Worm (Caenorhabditis elegans) whole organism, L3 larva: ENCODE results near the gene E04D5.5.

Experiments used
- ama-1 ChIP-seq: fragments of 150-350 bp; optimal IDR thresholded peaks from 2 replicates; lab custom pipeline; 2018
- ceh-16 ChIP-seq: sonication (generic microtip); optimal IDR thresholded peaks from 2 replicates; lab custom pipeline; 2017; ENCODE audit warnings: missing biosample characterization, missing genetic modification characterization
- ceh-28 ChIP-seq: fragments of 150-350 bp; optimal IDR thresholded peaks from 2 replicates; lab custom pipeline; 2014; ENCODE audit warnings: missing biosample characterization, missing genetic modification reagents, missing genetic modification characterization
- ceh-82 ChIP-seq: fragments of 150-350 bp; optimal IDR thresholded peaks from 2 replicates; lab custom pipeline; 2014; ENCODE audit warnings: missing biosample characterization, missing genetic modification characterization
- ceh-9 ChIP-seq: sonication (generic microtip); optimal IDR thresholded peaks from 2 replicates; lab custom pipeline; 2018; ENCODE audit warnings: missing biosample characterization, missing genetic modification characterization
- egl-27 ChIP-seq: sonication (generic microtip); optimal IDR thresholded peaks from 4 replicates; lab custom pipeline; 2017; ENCODE audit warnings: missing biosample characterization, missing genetic modification reagents, missing genetic modification characterization
- egl-5 ChIP-seq: fragments of 150-350 bp; optimal IDR thresholded peaks from 2 replicates; lab custom pipeline; 2017; ENCODE audit warnings: missing biosample characterization, missing genetic modification reagents, missing genetic modification characterization, inconsistent platforms
- elt-1 ChIP-seq: fragments of 150-350 bp; optimal IDR thresholded peaks from 2 replicates; lab custom pipeline; 2014; ENCODE audit warnings: missing biosample characterization, missing genetic modification characterization
- elt-2 ChIP-seq: sonication (generic microtip); optimal IDR thresholded peaks from 2 replicates; lab custom pipeline; 2016; ENCODE audit warnings: missing genetic modification reagents, mild to moderate bottlenecking, missing genetic modification characterization, missing compliant biosample characterization
- elt-3 ChIP-seq, 3 experiments: fragments of 150-350 bp in 1 of 3; sonication (generic microtip) in 2 of 3; optimal IDR thresholded peaks; 2 replicates in 2 of 3; 4 replicates in 1 of 3; lab custom pipeline; 2014 to 2017; ENCODE audit warnings: missing biosample characterization in 3 of 3, missing genetic modification characterization in 3 of 3
- eor-1 ChIP-seq, 2 experiments: fragments of 150-350 bp; optimal IDR thresholded peaks; 2 replicates each; lab custom pipeline; 2014 to 2018; ENCODE audit warnings: missing biosample characterization in 2 of 2, missing genetic modification characterization in 2 of 2
- fkh-10 ChIP-seq: sonication (generic microtip); optimal IDR thresholded peaks from 2 replicates; lab custom pipeline; 2017; ENCODE audit warnings: missing biosample characterization, missing genetic modification reagents, missing genetic modification characterization
- fkh-2 ChIP-seq: fragments of 150-350 bp; optimal IDR thresholded peaks from 2 replicates; lab custom pipeline; 2014; ENCODE audit warnings: missing biosample characterization, missing genetic modification reagents, missing genetic modification characterization
- fos-1 ChIP-seq: fragments of 150-350 bp; optimal IDR thresholded peaks from 2 replicates; lab custom pipeline; 2014; ENCODE audit warnings: missing biosample characterization, missing genetic modification characterization
- hmg-11 ChIP-seq: sonication (generic microtip); optimal IDR thresholded peaks from 2 replicates; lab custom pipeline; 2016; ENCODE audit warnings: missing genetic modification characterization, missing compliant biosample characterization
- jun-1 ChIP-seq: fragments of 150-350 bp; optimal IDR thresholded peaks from 2 replicates; lab custom pipeline; 2014; ENCODE audit warnings: missing biosample characterization, missing genetic modification reagents, missing genetic modification characterization
- lin-15B ChIP-seq: fragments of 150-350 bp; optimal IDR thresholded peaks from 2 replicates; lab custom pipeline; 2014; ENCODE audit warnings: missing biosample characterization, missing genetic modification characterization
- lin-39 ChIP-seq: fragments of 150-350 bp; optimal IDR thresholded peaks from 2 replicates; lab custom pipeline; 2018; ENCODE audit warnings: missing biosample characterization, missing genetic modification reagents, missing genetic modification characterization
- lsy-12 ChIP-seq: sonication (generic microtip); optimal IDR thresholded peaks from 2 replicates; lab custom pipeline; 2016; ENCODE audit warnings: mild to moderate bottlenecking, missing genetic modification characterization, missing compliant biosample characterization
- mdl-1 ChIP-seq: fragments of 150-350 bp; optimal IDR thresholded peaks from 2 replicates; lab custom pipeline; 2014; ENCODE audit warnings: missing biosample characterization, missing genetic modification characterization
- mml-1 ChIP-seq: fragments of 150-350 bp; sonication (generic microtip); optimal IDR thresholded peaks from 3 replicates; lab custom pipeline; 2014; ENCODE audit warnings: missing biosample characterization, missing genetic modification characterization
- nfya-1 ChIP-seq: sonication (generic microtip); optimal IDR thresholded peaks from 2 replicates; lab custom pipeline; 2017; ENCODE audit warnings: missing genetic modification characterization, mild to moderate bottlenecking, missing compliant biosample characterization, antibody characterized with exemption, moderate library complexity; ENCODE audit not compliant: insufficient read depth
- nhr-25 ChIP-seq: sonication (generic microtip); optimal IDR thresholded peaks from 2 replicates; lab custom pipeline; 2017; ENCODE audit warnings: missing biosample characterization, missing genetic modification characterization
- nhr-28 ChIP-seq: fragments of 150-350 bp; optimal IDR thresholded peaks from 2 replicates; lab custom pipeline; 2014; ENCODE audit warnings: missing biosample characterization, missing genetic modification characterization
- nhr-43 ChIP-seq: sonication (generic microtip); optimal IDR thresholded peaks from 2 replicates; lab custom pipeline; 2016; ENCODE audit warnings: mild to moderate bottlenecking, missing genetic modification characterization, missing compliant biosample characterization; ENCODE audit not compliant: poor library complexity, severe bottlenecking
- nhr-67 ChIP-seq: fragments of 150-350 bp; optimal IDR thresholded peaks from 2 replicates; lab custom pipeline; 2014; ENCODE audit warnings: missing biosample characterization, missing genetic modification characterization
- nhr-76 ChIP-seq: fragments of 150-350 bp; sonication (generic microtip); optimal IDR thresholded peaks from 5 replicates; lab custom pipeline; 2014; ENCODE audit warnings: missing biosample characterization, missing genetic modification characterization
- nhr-77 ChIP-seq: fragments of 150-350 bp; optimal IDR thresholded peaks from 2 replicates; lab custom pipeline; 2014; ENCODE audit warnings: missing biosample characterization, missing genetic modification characterization
- pha-4 ChIP-seq: fragments of 150-350 bp; optimal IDR thresholded peaks from 2 replicates; lab custom pipeline; 2014; ENCODE audit warnings: missing biosample characterization, missing genetic modification reagents, missing genetic modification characterization
- pqm-1 ChIP-seq: fragments of 150-350 bp; optimal IDR thresholded peaks from 2 replicates; lab custom pipeline; 2017; ENCODE audit warnings: missing biosample characterization, missing genetic modification characterization, inconsistent platforms
- sea-2 ChIP-seq: fragments of 150-350 bp; sonication (generic microtip); optimal IDR thresholded peaks from 4 replicates; lab custom pipeline; 2014; ENCODE audit warnings: missing biosample characterization, missing genetic modification reagents, missing genetic modification characterization
- skn-1 ChIP-seq: fragments of 150-350 bp; optimal IDR thresholded peaks from 2 replicates; lab custom pipeline; 2014; ENCODE audit warnings: missing biosample characterization, missing genetic modification characterization
- snpc-4 ChIP-seq: fragments of 150-350 bp; optimal IDR thresholded peaks from 2 replicates; lab custom pipeline; 2014; ENCODE audit warnings: missing biosample characterization, missing genetic modification characterization
- tbx-2 ChIP-seq: sonication (generic microtip); optimal IDR thresholded peaks from 2 replicates; lab custom pipeline; 2016; ENCODE audit warnings: mild to moderate bottlenecking, missing genetic modification characterization, missing compliant biosample characterization
- unc-39 ChIP-seq: sonication (generic microtip); optimal IDR thresholded peaks from 4 replicates; lab custom pipeline; 2017; ENCODE audit warnings: missing biosample characterization, missing genetic modification characterization
- unc-62 ChIP-seq: fragments of 150-350 bp; sonication (generic microtip); optimal IDR thresholded peaks from 4 replicates; lab custom pipeline; 2014; ENCODE audit warnings: missing biosample characterization, missing genetic modification reagents, missing genetic modification characterization
- zag-1 ChIP-seq: fragments of 150-350 bp; optimal IDR thresholded peaks from 2 replicates; lab custom pipeline; 2014; ENCODE audit warnings: missing biosample characterization, missing genetic modification characterization
- ztf-11 ChIP-seq: fragments of 150-350 bp; optimal IDR thresholded peaks from 2 replicates; lab custom pipeline; 2014; ENCODE audit warnings: missing biosample characterization, missing genetic modification characterization

Gene E04D5.5

DNA sequence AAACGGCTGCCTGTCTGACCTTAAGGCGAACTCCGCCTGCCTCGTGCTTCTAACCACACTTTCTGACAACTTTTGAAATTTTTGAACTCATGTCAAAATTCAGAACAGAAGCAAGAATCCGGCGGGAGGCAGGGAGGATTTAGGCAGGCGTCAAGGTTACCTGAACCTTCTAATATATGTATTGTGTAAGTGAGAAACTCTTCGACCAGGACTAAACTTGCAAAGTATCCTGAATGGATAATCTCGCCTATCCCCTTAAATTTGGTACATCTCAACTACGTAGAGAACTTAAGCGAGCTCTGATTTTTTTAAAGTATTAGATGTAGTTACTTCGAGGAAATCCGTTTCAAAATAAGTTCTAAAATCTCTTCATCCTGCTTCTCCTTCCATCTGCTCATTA lies at the start of gene E04D5.5:
Gene E04D5.5, plus strand, starts transcription at position 301 of the 400 bp plus-strand sequence.
- TF ChIP-seq eor-1 (tag; optimal IDR thresholded peaks at IDR 0.05; lab: Kevin White, UChicago) (no peak), ceh-16 (no peak), ceh-82 (no peak), lsy-12 (tag; lab: Kevin White, UChicago) (no peak), snpc-4 (tag; lab: Kevin White, UChicago) (no peak), pha-4 (tag; lab: Kevin White, UChicago) (no peak), nhr-43 (tag; lab: Kevin White, UChicago) (no peak), ceh-9 (no peak), pqm-1 (tag; lab: Kevin White, UChicago) (no peak), nhr-76 (no peak), fos-1 (tag; lab: Kevin White, UChicago) (no peak), nfya-1 (tag; lab: Kevin White, UChicago) (no peak)

DNA sequence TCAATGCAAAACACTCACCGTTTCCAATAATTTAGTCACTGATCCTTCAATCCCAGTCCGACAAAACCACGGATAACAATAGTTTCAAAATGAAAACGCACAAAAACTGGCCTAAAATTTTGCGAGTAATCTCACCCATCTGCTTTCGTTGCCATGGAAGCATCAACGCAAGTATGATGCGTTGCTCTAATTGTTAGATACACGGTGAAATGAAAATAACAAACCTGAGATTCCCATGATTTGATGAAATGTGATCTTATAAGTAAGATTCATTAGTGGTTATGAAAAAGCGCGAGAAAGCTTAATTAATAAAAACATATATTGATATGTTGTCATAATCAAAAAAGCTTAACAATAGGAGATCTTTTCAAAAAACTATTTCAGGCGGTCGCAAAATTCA lies 43.9 kb upstream of the E04D5.5 start, which contains the start of gene ceh-57:
Gene ceh-57, minus strand, starts transcription at position 95 of the 400 bp plus-strand sequence.
- no peak for TF ChIP-seq fos-1 (tag; lab: Kevin White, UChicago)
- no peak for TF ChIP-seq jun-1 (tag; lab: Kevin White, UChicago)
- TF ChIP-seq nhr-25 (tag; lab: Kevin White, UChicago): no peak
- TF ChIP-seq nhr-76: no peak
- TF ChIP-seq unc-39: no peak
- no peak for TF ChIP-seq lin-39 (tag; lab: Kevin White, UChicago)
- no peak for TF ChIP-seq mml-1 (tag; lab: Kevin White, UChicago)

DNA sequence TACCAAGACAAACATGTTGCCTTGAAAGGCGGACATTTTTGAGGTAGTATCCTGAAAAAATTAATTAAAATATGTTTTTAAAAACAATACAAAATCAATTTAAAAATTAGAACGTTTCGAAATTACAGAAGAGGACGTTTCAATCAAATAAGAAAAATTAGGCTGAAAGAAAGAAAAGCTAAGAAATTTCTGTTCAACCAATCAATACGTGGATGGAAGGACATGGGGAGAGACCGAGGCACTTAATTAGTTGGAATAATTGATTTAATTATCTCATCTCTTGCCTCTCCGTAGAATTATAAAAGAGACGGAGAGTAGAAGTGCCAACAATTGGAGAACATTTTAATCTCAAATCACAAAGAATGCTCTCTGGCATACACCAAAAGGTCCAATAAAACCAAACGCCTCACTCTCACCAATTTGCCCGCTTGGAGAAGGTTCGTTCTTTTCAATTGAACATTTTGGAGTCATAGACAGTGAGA lies 41.5 kb upstream of the E04D5.5 start, which contains the start of gene ceh-58:
Gene ceh-58, minus strand, starts transcription at position 51 of the 482 bp plus-strand sequence.
- TF ChIP-seq fos-1 (tag; lab: Kevin White, UChicago): no peak
- TF ChIP-seq fkh-10 (GFP tag; lab: Kevin White, UChicago): no peak
- no peak for TF ChIP-seq lin-15B (tag; lab: Kevin White, UChicago)
- no peak for TF ChIP-seq mdl-1 (tag; lab: Kevin White, UChicago)
- no peak for TF ChIP-seq ztf-11 (tag; lab: Kevin White, UChicago)
- no peak for TF ChIP-seq unc-62

DNA sequence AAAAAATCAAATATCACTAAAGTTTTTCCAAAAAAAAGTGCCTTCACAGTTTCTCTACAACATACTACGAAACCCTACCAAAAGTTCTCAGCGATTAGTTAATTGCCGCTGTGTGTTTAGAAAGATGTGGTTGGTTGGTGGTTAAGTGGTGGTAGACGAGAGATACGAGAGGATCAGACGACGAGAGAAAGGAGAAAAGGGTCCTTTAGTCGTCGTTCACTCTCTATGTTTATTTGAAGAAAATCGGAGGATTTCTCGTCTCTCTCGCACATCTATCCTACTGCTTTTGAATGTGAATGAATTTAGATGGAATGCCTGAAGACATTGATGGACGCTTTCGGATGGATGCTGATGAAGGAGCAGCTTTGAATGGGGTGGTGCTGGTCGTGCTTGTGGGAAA lies 40.3 kb upstream of the E04D5.5 start:
- no peak for TF ChIP-seq nhr-67 (tag; lab: Kevin White, UChicago)
- no peak for TF ChIP-seq ceh-28
- no peak for TF ChIP-seq ama-1 (lab: Kevin White, UChicago)
- no peak for TF ChIP-seq mdl-1 (tag; lab: Kevin White, UChicago)
- no peak for TF ChIP-seq nhr-43 (tag; lab: Kevin White, UChicago)
- TF ChIP-seq fkh-2 (tag; lab: Kevin White, UChicago): no peak
- no peak for TF ChIP-seq elt-3 (tag; optimal IDR thresholded peaks at IDR 0.05; lab: Kevin White, UChicago)
- no peak for TF ChIP-seq eor-1 (tag; optimal IDR thresholded peaks at IDR 0.05; lab: Kevin White, UChicago)
- TF ChIP-seq nfya-1 (tag; lab: Kevin White, UChicago): peak; percentile 23
- no peak for TF ChIP-seq elt-1 (tag; lab: Kevin White, UChicago)
- peak; percentile 56 for TF ChIP-seq lin-39 (tag; lab: Kevin White, UChicago)
- no peak for TF ChIP-seq egl-5 (tag; lab: Kevin White, UChicago)
- no peak for TF ChIP-seq snpc-4 (tag; lab: Kevin White, UChicago)
- peak; percentile 20 for TF ChIP-seq hmg-11 (tag; lab: Kevin White, UChicago)

DNA sequence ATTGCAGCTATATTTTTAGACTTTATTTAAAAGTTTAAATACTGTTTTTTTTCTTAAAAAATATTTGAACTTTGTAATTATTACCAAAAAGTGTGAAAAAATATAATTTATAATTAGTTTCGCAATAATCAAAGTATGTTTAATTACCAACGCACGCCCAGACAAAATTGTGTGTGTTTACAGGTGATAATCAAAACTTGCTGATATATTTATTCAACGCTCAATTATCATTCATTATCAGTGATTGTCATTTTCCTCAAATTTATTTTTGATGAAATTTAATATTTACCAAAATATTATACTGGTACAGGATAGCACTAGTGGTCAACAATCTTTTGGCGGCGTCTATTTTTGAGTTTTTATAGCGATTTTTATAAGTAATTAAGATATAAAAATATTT lies 38.1 kb upstream of the E04D5.5 start:
- TF ChIP-seq nhr-77 (tag; lab: Kevin White, UChicago) (no peak), pqm-1 (tag; lab: Kevin White, UChicago) (peak; percentile 16), nhr-28 (no peak), egl-27 (tag; lab: Kevin White, UChicago) (no peak), zag-1 (tag; lab: Kevin White, UChicago) (no peak), ceh-28 (no peak), nhr-76 (no peak), lin-15B (tag; lab: Kevin White, UChicago) (no peak), nhr-43 (tag; lab: Kevin White, UChicago) (no peak), unc-62 (no peak), fos-1 (tag; lab: Kevin White, UChicago) (no peak), ceh-16 (no peak), skn-1 (tag; lab: Kevin White, UChicago) (no peak), pha-4 (tag; lab: Kevin White, UChicago) (peak; percentile 67), nhr-25 (tag; lab: Kevin White, UChicago) (no peak), ceh-82 (no peak), fkh-2 (tag; lab: Kevin White, UChicago) (no peak), ztf-11 (tag; lab: Kevin White, UChicago) (no peak), tbx-2 (tag; lab: Kevin White, UChicago) (no peak), sea-2 (GFP tag; lab: Kevin White, UChicago) (no peak), mml-1 (tag; lab: Kevin White, UChicago) (no peak), elt-2 (tag; lab: Kevin White, UChicago) (peak; percentile 61), egl-5 (tag; lab: Kevin White, UChicago) (no peak)
- TF ChIP-seq, all 47 proteins: peak for 3
